Fruit fly (Drosophila melanogaster): ENCODE measurements around the gene Sas-4.

Gene Sas-4

dm6 chr3R:7150544-7151406 lies at the start of gene Sas-4, which contains the start of gene gfzf:
Gene Sas-4, plus strand, starts transcription at chr3R:7151367.
Gene gfzf, minus strand, starts transcription at chr3R:7150968.
- TF ChIP-seq insv (optimal IDR thresholded peaks at IDR 0.05) = no peak
- no peak for TF ChIP-seq Sin3A (optimal IDR thresholded peaks at IDR 0.05)
- TF ChIP-seq Myc (optimal IDR thresholded peaks at IDR 0.05) = no peak
- no peak for TF ChIP-seq ttk (optimal IDR thresholded peaks at IDR 0.05)
- TF ChIP-seq h (optimal IDR thresholded peaks at IDR 0.05) = no peak
- TF ChIP-seq psq (optimal IDR thresholded peaks at IDR 0.05) = no peak

dm6 chr3R:7102853-7103833 lies 48.0 kb upstream of the Sas-4 start:
- no peak for TF ChIP-seq psq (optimal IDR thresholded peaks at IDR 0.05)

- TF ChIP-seq ttk (optimal IDR thresholded peaks at IDR 0.05) = no peak
- no peak for TF ChIP-seq psq (optimal IDR thresholded peaks at IDR 0.05)
- TF ChIP-seq Myc (optimal IDR thresholded peaks at IDR 0.05) = no peak
- no peak for TF ChIP-seq h (optimal IDR thresholded peaks at IDR 0.05)
- TF ChIP-seq Sin3A (optimal IDR thresholded peaks at IDR 0.05) = no peak
- no peak for TF ChIP-seq insv (optimal IDR thresholded peaks at IDR 0.05)
These were observed 46.9 kb upstream of the Sas-4 start for dm6 chr3R:7104308-7104707.

- TF ChIP-seq Myc (optimal IDR thresholded peaks at IDR 0.05) (no peak), psq (optimal IDR thresholded peaks at IDR 0.05) (no peak), insv (optimal IDR thresholded peaks at IDR 0.05) (no peak), Sin3A (optimal IDR thresholded peaks at IDR 0.05) (no peak), h (optimal IDR thresholded peaks at IDR 0.05) (no peak), ttk (optimal IDR thresholded peaks at IDR 0.05) (no peak)
These were observed 45.5 kb upstream of the Sas-4 start for dm6 chr3R:7105503-7106164.

dm6 chr3R:7107713-7108588 lies 43.2 kb upstream of the Sas-4 start:
- TF ChIP-seq h (optimal IDR thresholded peaks at IDR 0.05) (no peak), ttk (optimal IDR thresholded peaks at IDR 0.05) (no peak), Myc (optimal IDR thresholded peaks at IDR 0.05) (no peak), insv (optimal IDR thresholded peaks at IDR 0.05) (no peak), psq (optimal IDR thresholded peaks at IDR 0.05) (no peak), Sin3A (optimal IDR thresholded peaks at IDR 0.05) (no peak)

dm6 chr3R:7108589-7109312 lies 42.4 kb upstream of the Sas-4 start:
- TF ChIP-seq insv (optimal IDR thresholded peaks at IDR 0.05) (no peak), h (optimal IDR thresholded peaks at IDR 0.05) (no peak), psq (optimal IDR thresholded peaks at IDR 0.05) (no peak), Myc (optimal IDR thresholded peaks at IDR 0.05) (no peak), Sin3A (optimal IDR thresholded peaks at IDR 0.05) (no peak), ttk (optimal IDR thresholded peaks at IDR 0.05) (no peak)

dm6 chr3R:7109760-7110303 lies 41.3 kb upstream of the Sas-4 start:
- TF ChIP-seq ttk (optimal IDR thresholded peaks at IDR 0.05) (no peak), psq (optimal IDR thresholded peaks at IDR 0.05) (no peak), h (optimal IDR thresholded peaks at IDR 0.05) (no peak), insv (optimal IDR thresholded peaks at IDR 0.05) (no peak), Myc (optimal IDR thresholded peaks at IDR 0.05) (no peak), Sin3A (optimal IDR thresholded peaks at IDR 0.05) (no peak)

- TF ChIP-seq Myc (optimal IDR thresholded peaks at IDR 0.05) (no peak), ttk (optimal IDR thresholded peaks at IDR 0.05) (no peak), insv (optimal IDR thresholded peaks at IDR 0.05) (no peak), psq (optimal IDR thresholded peaks at IDR 0.05) (no peak), h (optimal IDR thresholded peaks at IDR 0.05) (no peak)
These were observed 39.8 kb upstream of the Sas-4 start for dm6 chr3R:7111206-7111858.

- TF ChIP-seq psq (optimal IDR thresholded peaks at IDR 0.05) (no peak), Sin3A (optimal IDR thresholded peaks at IDR 0.05) (no peak), insv (optimal IDR thresholded peaks at IDR 0.05) (no peak), Myc (optimal IDR thresholded peaks at IDR 0.05) (no peak), h (optimal IDR thresholded peaks at IDR 0.05) (no peak)
These were observed 38.2 kb upstream of the Sas-4 start for dm6 chr3R:7112977-7113376.

dm6 chr3R:7116511-7116910 lies 34.7 kb upstream of the Sas-4 start:
- TF ChIP-seq Sin3A (optimal IDR thresholded peaks at IDR 0.05) = no peak
- TF ChIP-seq Myc (optimal IDR thresholded peaks at IDR 0.05) = no peak
- no peak for TF ChIP-seq h (optimal IDR thresholded peaks at IDR 0.05)
- no peak for TF ChIP-seq insv (optimal IDR thresholded peaks at IDR 0.05)
- no peak for TF ChIP-seq ttk (optimal IDR thresholded peaks at IDR 0.05)
- no peak for TF ChIP-seq psq (optimal IDR thresholded peaks at IDR 0.05)

All from Kc167 (cell line).